Worm (Caenorhabditis elegans) whole organism, early embryonic: ENCODE results near the gene dpff-1.

Experiments
- ama-1 ChIP-seq: fragments of 150-350 bp; optimal IDR thresholded peaks from 2 replicates; lab custom pipeline; 2014
- flt-1 ChIP-seq: fragments of 200-800 bp; sonication (Bioruptor generic); IDR thresholded peaks from 2 replicates; pipeline ENCODE4 v1.3.6; 2022; ENCODE audit warnings: missing genetic modification characterization, missing compliant biosample characterization
- hmbx-1 ChIP-seq: sonication (generic microtip); optimal IDR thresholded peaks from 2 replicates; lab custom pipeline; 2016; ENCODE audit warnings: mild to moderate bottlenecking, missing genetic modification characterization, missing compliant biosample characterization
- tra-4 ChIP-seq: sonication (generic microtip); optimal IDR thresholded peaks from 2 replicates; lab custom pipeline; 2017; ENCODE audit warnings: missing genetic modification characterization, missing compliant biosample characterization

DNA sequence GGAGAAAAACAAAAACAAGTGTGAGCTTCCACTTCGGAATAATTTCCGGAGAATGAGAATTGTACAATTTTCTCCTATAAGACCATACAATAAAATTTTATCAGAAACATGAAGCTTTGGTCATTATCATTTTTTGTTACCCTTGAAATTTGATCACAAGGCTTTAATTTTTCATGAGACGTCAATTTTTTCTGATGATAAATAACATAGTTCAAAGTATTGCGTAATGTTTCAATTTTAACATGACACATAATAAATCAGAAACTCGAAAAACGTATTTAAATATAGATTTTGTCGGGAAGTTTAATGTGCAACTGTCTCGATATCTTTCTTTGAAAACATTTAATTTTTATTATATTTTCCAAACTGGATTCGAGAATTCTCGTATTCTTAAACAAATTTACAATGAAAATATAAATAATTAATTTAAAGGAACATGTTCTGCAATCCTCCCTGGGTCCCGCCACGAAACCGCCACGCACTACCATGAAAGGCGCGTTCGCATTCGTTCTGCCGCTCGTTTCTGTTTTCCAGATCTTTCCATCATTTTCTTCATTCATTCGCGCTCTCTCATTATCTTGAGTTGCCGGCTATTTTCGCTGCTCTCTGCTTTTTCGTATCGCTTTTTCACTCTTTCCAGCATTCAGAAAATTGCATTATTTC lies 32.8 kb upstream of the dpff-1 start:
- TF ChIP-seq hmbx-1 (tag; lab: Kevin White, UChicago) (no peak), flt-1 (GFP tag; lab: Robert Waterston, UW) (no peak), tra-4 (tag; lab: Kevin White, UChicago) (no peak), ama-1 (lab: Kevin White, UChicago) (no peak)
